Worm (Caenorhabditis elegans): ENCODE measurements around the gene Y27F2A.11.

Y27F2A.11 gene

ce11 chrII:3225200-3225599 is 36.1 kb downstream of the Y27F2A.11 start, which contains the start of gene ZC239.16:
Gene ZC239.16 (minus strand): TSS chrII:3225319.
- no peak for TF ChIP-seq unc-62 (GFP tag; optimal IDR thresholded peaks at IDR 0.05)

- TF ChIP-seq unc-62 (GFP tag; optimal IDR thresholded peaks at IDR 0.05) = no peak
Measured at ce11 chrII:3225780-3226179, 36.6 kb downstream of the Y27F2A.11 start, which contains the start of gene ZC239.17. Gene ZC239.17 (minus strand): TSS chrII:3225880.

- TF ChIP-seq unc-62 (GFP tag; optimal IDR thresholded peaks at IDR 0.05) = no peak
Measured at ce11 chrII:3230422-3230821, 41.3 kb downstream of the Y27F2A.11 start, which contains the start of gene srh-297. Gene srh-297 (minus strand): TSS chrII:3230522.

- no peak for TF ChIP-seq unc-62 (GFP tag; optimal IDR thresholded peaks at IDR 0.05)
Measured at ce11 chrII:3234725-3235124, 45.6 kb downstream of the Y27F2A.11 start, which contains the start of gene C17F4.8. Gene C17F4.8 (minus strand): TSS chrII:3234825.

- no peak for TF ChIP-seq unc-62 (GFP tag; optimal IDR thresholded peaks at IDR 0.05)
Measured at ce11 chrII:3237038-3237521, 47.9 kb downstream of the Y27F2A.11 start, which contains the start of the genes srz-67 and C17F4.11. Gene srz-67 (minus strand): TSS chrII:3237138. Gene C17F4.11 (plus strand): TSS chrII:3237471.

- no peak for TF ChIP-seq unc-62 (GFP tag; optimal IDR thresholded peaks at IDR 0.05)
Measured at ce11 chrII:3240207-3240606, 51.1 kb downstream of the Y27F2A.11 start, which contains the start of gene C17F4.3. Gene C17F4.3 (plus strand): TSS chrII:3240507.
